Fruit fly (Drosophila melanogaster) whole organism, prepupa: ENCODE data around the gene emc.

Experiments
- Blimp-1 ChIP-seq: fragments of 200-800 bp; sonication (Bioruptor generic); optimal IDR thresholded peaks from 3 replicates; lab custom pipeline; 2017; ENCODE audit warnings: missing biosample characterization, missing genetic modification characterization, mild to moderate bottlenecking, moderate library complexity, missing genetic modification reagents
- CG11294 ChIP-seq: fragments of 200-800 bp; sonication (Bioruptor generic); IDR thresholded peaks from 2 replicates; pipeline ENCODE4 v1.3.6; 2022; ENCODE audit warnings: missing biosample characterization, missing genetic modification characterization
- CG11762 ChIP-seq: fragments of 200-800 bp; sonication (Bioruptor generic); optimal IDR thresholded peaks from 3 replicates; lab custom pipeline; 2016; ENCODE audit warnings: missing biosample characterization, missing genetic modification characterization; ENCODE audit not compliant: insufficient read depth
- CG11902 ChIP-seq: fragments of 200-800 bp; sonication (Bioruptor generic); optimal IDR thresholded peaks from 3 replicates; lab custom pipeline; 2016; ENCODE audit warnings: missing biosample characterization, missing genetic modification characterization
- CG1621 ChIP-seq: fragments of 200-800 bp; sonication (Bioruptor generic); optimal IDR thresholded peaks from 3 replicates; lab custom pipeline; 2018; ENCODE audit warnings: missing biosample characterization, mild to moderate bottlenecking, missing genetic modification characterization
- CG3032 ChIP-seq: fragments of 200-800 bp; optimal IDR thresholded peaks from 2 replicates; lab custom pipeline; 2019; ENCODE audit warnings: missing biosample characterization, mild to moderate bottlenecking, missing genetic modification characterization, moderate library complexity
- CG31627 ChIP-seq: fragments of 200-800 bp; sonication (Bioruptor generic); optimal IDR thresholded peaks from 3 replicates; lab custom pipeline; 2016; ENCODE audit warnings: missing biosample characterization, missing genetic modification characterization
- CG3919 ChIP-seq: fragments of 200-800 bp; sonication (Bioruptor generic); optimal IDR thresholded peaks from 3 replicates; lab custom pipeline; 2016; ENCODE audit warnings: missing biosample characterization, missing genetic modification characterization
- CG4318 ChIP-seq: fragments of 200-800 bp; sonication (Bioruptor generic); optimal IDR thresholded peaks from 3 replicates; lab custom pipeline; 2017; ENCODE audit warnings: missing biosample characterization, mild to moderate bottlenecking, missing genetic modification characterization
- CG6163 ChIP-seq: fragments of 200-800 bp; sonication (Bioruptor generic); IDR thresholded peaks from 3 replicates; pipeline ENCODE4 v1.3.6; 2022; ENCODE audit warnings: missing biosample characterization, missing genetic modification characterization
- CG6808 ChIP-seq: fragments of 200-800 bp; sonication (Bioruptor generic); optimal IDR thresholded peaks from 3 replicates; lab custom pipeline; 2017; ENCODE audit warnings: missing biosample characterization, missing genetic modification characterization, mild to moderate bottlenecking, moderate library complexity, missing genetic modification reagents
- CG6854 ChIP-seq: fragments of 200-800 bp; sonication (Bioruptor generic); optimal IDR thresholded peaks from 2 replicates; lab custom pipeline; 2017; ENCODE audit warnings: missing biosample characterization, mild to moderate bottlenecking, missing genetic modification characterization
- CG7368 ChIP-seq: fragments of 200-800 bp; sonication (Bioruptor generic); optimal IDR thresholded peaks from 3 replicates; lab custom pipeline; 2016; ENCODE audit warnings: missing biosample characterization, missing genetic modification characterization
- CG8119 ChIP-seq: fragments of 200-800 bp; sonication (Bioruptor generic); IDR thresholded peaks from 3 replicates; pipeline ENCODE4 v1.3.6; 2022; ENCODE audit warnings: missing biosample characterization, missing genetic modification characterization
- CG8319 ChIP-seq: fragments of 200-800 bp; sonication (Bioruptor generic); optimal IDR thresholded peaks from 3 replicates; lab custom pipeline; 2016; ENCODE audit warnings: missing biosample characterization, missing genetic modification characterization
- CG8632 ChIP-seq: fragments of 200-800 bp; sonication (Bioruptor generic); optimal IDR thresholded peaks from 3 replicates; lab custom pipeline; 2016; ENCODE audit warnings: missing biosample characterization, missing genetic modification characterization
- CG9139 ChIP-seq: fragments of 200-800 bp; sonication (Bioruptor generic); optimal IDR thresholded peaks from 3 replicates; lab custom pipeline; 2017; ENCODE audit warnings: missing biosample characterization, mild to moderate bottlenecking, missing genetic modification characterization
- Eip75B ChIP-seq: fragments of 200-800 bp; sonication (Bioruptor generic); optimal IDR thresholded peaks from 3 replicates; lab custom pipeline; 2016; ENCODE audit warnings: missing biosample characterization, missing genetic modification characterization
- Ets21C ChIP-seq: fragments of 200-800 bp; sonication (Bioruptor generic); optimal IDR thresholded peaks from 3 replicates; lab custom pipeline; 2016; ENCODE audit warnings: missing biosample characterization, missing genetic modification characterization
- Ets96B ChIP-seq: fragments of 200-800 bp; optimal IDR thresholded peaks from 2 replicates; lab custom pipeline; 2019; ENCODE audit warnings: missing biosample characterization, mild to moderate bottlenecking, missing genetic modification characterization, moderate library complexity
- Gug ChIP-seq: fragments of 200-800 bp; sonication (Bioruptor generic); IDR thresholded peaks from 2 replicates; pipeline ENCODE4 v1.3.6; 2022; ENCODE audit warnings: missing biosample characterization, missing genetic modification characterization
- Hr38 ChIP-seq: sonication (Bioruptor generic); optimal IDR thresholded peaks from 2 replicates; lab custom pipeline; 2016; ENCODE audit warnings: missing biosample characterization, missing genetic modification characterization
- Hr39 ChIP-seq: fragments of 200-800 bp; sonication (Bioruptor generic); optimal IDR thresholded peaks from 2 replicates; lab custom pipeline; 2016; ENCODE audit warnings: missing biosample characterization, missing genetic modification characterization
- Lpt ChIP-seq: fragments of 200-800 bp; sonication (Bioruptor generic); optimal IDR thresholded peaks from 3 replicates; lab custom pipeline; 2016; ENCODE audit warnings: missing biosample characterization, missing genetic modification characterization
- Sox102F ChIP-seq: fragments of 200-800 bp; sonication (Bioruptor generic); optimal IDR thresholded peaks from 2 replicates; lab custom pipeline; 2016; ENCODE audit warnings: missing biosample characterization, mild to moderate bottlenecking, missing genetic modification characterization
- Sox15 ChIP-seq: fragments of 200-800 bp; sonication (Bioruptor generic); optimal IDR thresholded peaks from 3 replicates; lab custom pipeline; 2016; ENCODE audit warnings: missing biosample characterization, missing genetic modification characterization
- achi ChIP-seq: fragments of 200-800 bp; sonication (Bioruptor generic); optimal IDR thresholded peaks from 3 replicates; lab custom pipeline; 2016; ENCODE audit warnings: missing biosample characterization, missing genetic modification characterization
- cyc ChIP-seq: fragments of 200-800 bp; sonication (Bioruptor generic); optimal IDR thresholded peaks from 3 replicates; lab custom pipeline; 2016; ENCODE audit warnings: missing biosample characterization, missing genetic modification characterization
- dac ChIP-seq: fragments of 200-800 bp; sonication (Bioruptor generic); optimal IDR thresholded peaks from 2 replicates; lab custom pipeline; 2017; ENCODE audit warnings: missing biosample characterization, mild to moderate bottlenecking, missing genetic modification characterization
- dsx ChIP-seq: fragments of 200-800 bp; optimal IDR thresholded peaks from 3 replicates; lab custom pipeline; 2019; ENCODE audit warnings: missing biosample characterization, mild to moderate bottlenecking, missing genetic modification characterization, moderate library complexity; ENCODE audit not compliant: poor library complexity, severe bottlenecking
- esn ChIP-seq: fragments of 200-800 bp; sonication (Bioruptor generic); optimal IDR thresholded peaks from 2 replicates; lab custom pipeline; 2016; ENCODE audit warnings: missing biosample characterization, mild to moderate bottlenecking, missing genetic modification characterization, moderate library complexity
- fd85E ChIP-seq: fragments of 200-800 bp; sonication (Bioruptor generic); optimal IDR thresholded peaks from 3 replicates; lab custom pipeline; 2016; ENCODE audit warnings: missing biosample characterization, missing genetic modification characterization
- fkh ChIP-seq: fragments of 200-800 bp; sonication (Bioruptor generic); optimal IDR thresholded peaks from 3 replicates; lab custom pipeline; 2017; ENCODE audit warnings: missing biosample characterization, mild to moderate bottlenecking, missing genetic modification characterization, moderate library complexity
- lz ChIP-seq: fragments of 200-800 bp; sonication (Bioruptor generic); optimal IDR thresholded peaks from 3 replicates; lab custom pipeline; 2016; ENCODE audit warnings: missing biosample characterization, missing genetic modification characterization
- net ChIP-seq: fragments of 200-800 bp; sonication (Bioruptor generic); optimal IDR thresholded peaks from 3 replicates; lab custom pipeline; 2016; ENCODE audit warnings: missing biosample characterization, missing genetic modification characterization
- pdm3 ChIP-seq: fragments of 200-800 bp; sonication (Bioruptor generic); optimal IDR thresholded peaks from 3 replicates; lab custom pipeline; 2016; ENCODE audit warnings: missing biosample characterization, missing genetic modification characterization
- spab ChIP-seq: fragments of 200-800 bp; sonication (Bioruptor generic); optimal IDR thresholded peaks from 2 replicates; lab custom pipeline; 2017; ENCODE audit warnings: missing biosample characterization, mild to moderate bottlenecking, missing genetic modification characterization, missing genetic modification reagents
- ss ChIP-seq, 2 experiments: fragments of 200-800 bp; sonication (Bioruptor generic); optimal IDR thresholded peaks; 2 replicates in 1 of 2; 3 replicates in 1 of 2; lab custom pipeline; 2017 to 2018; ENCODE audit warnings: mild to moderate bottlenecking in 2 of 2, missing biosample characterization in 2 of 2, missing genetic modification characterization in 2 of 2, moderate library complexity in 1 of 2
- svp ChIP-seq: fragments of 200-800 bp; sonication (Bioruptor generic); peaks from one replicate; lab custom pipeline; 2016; ENCODE audit warnings: missing biosample characterization, missing genetic modification characterization
- vri ChIP-seq: fragments of 200-800 bp; sonication (Bioruptor generic); optimal IDR thresholded peaks from 3 replicates; lab custom pipeline; 2016; ENCODE audit warnings: missing biosample characterization, mild to moderate bottlenecking, missing genetic modification characterization

The emc gene

dm6 chr3L:707992-708489, 41.2 kb upstream of the emc start, which contains the start of gene CG13895 (continued):
- no peak for TF ChIP-seq Blimp-1 (GFP tag; lab: Kevin White, UChicago)
- no peak for TF ChIP-seq CG9139 (GFP tag; lab: Kevin White, UChicago)
- TF ChIP-seq CG8319: no peak
- TF ChIP-seq CG6163 (GFP tag; lab: Robert Waterston, UW): no peak
- TF ChIP-seq Sox15 (GFP tag; lab: Kevin White, UChicago): no peak
- no peak for TF ChIP-seq CG3032 (tag; lab: Kevin White, UChicago)
- no peak for TF ChIP-seq CG31627 (GFP tag; lab: Kevin White, UChicago)
- TF ChIP-seq CG8119 (GFP tag; lab: Robert Waterston, UW): peak; percentile 20; the same call in 1 of the 3 replicates
- peak; percentile 79 for TF ChIP-seq CG1621 (tag; lab: Kevin White, UChicago)

dm6 chr3L:709882-710281, 39.3 kb upstream of the emc start:
- TF ChIP-seq Lpt (no peak), CG1621 (tag; lab: Kevin White, UChicago) (no peak), Hr38 (GFP tag; lab: Kevin White, UChicago) (no peak), CG11294 (GFP tag; lab: Robert Waterston, UW) (no peak), Ets21C (no peak), achi (GFP tag; lab: Kevin White, UChicago) (no peak), pdm3 (GFP tag; lab: Kevin White, UChicago) (no peak), lz (GFP tag; lab: Kevin White, UChicago) (no peak), spab (GFP tag; lab: Kevin White, UChicago) (no peak), CG11762 (GFP tag; lab: Kevin White, UChicago) (no peak), vri (GFP tag; lab: Kevin White, UChicago) (no peak), CG8319 (no peak), Gug (GFP tag; lab: Robert Waterston, UW) (no peak), CG11902 (no peak)

- no peak for TF ChIP-seq CG11294 (GFP tag; lab: Robert Waterston, UW)
- no peak for TF ChIP-seq fd85E (GFP tag; lab: Kevin White, UChicago)
- TF ChIP-seq Hr39 (GFP tag; lab: Kevin White, UChicago): no peak
- TF ChIP-seq esn (GFP tag; lab: Kevin White, UChicago): peak; percentile 11
- peak; percentile 35 for TF ChIP-seq svp (GFP tag; lab: Kevin White, UChicago)
- no peak for TF ChIP-seq achi (GFP tag; lab: Kevin White, UChicago)
- no peak for TF ChIP-seq Sox102F (GFP tag; lab: Kevin White, UChicago)
- no peak for TF ChIP-seq Hr38 (GFP tag; lab: Kevin White, UChicago)
- no peak for TF ChIP-seq dsx (GFP tag; lab: Kevin White, UChicago)
- peak; percentile 16 for TF ChIP-seq fkh (GFP tag; lab: Kevin White, UChicago)
Measured at dm6 chr3L:710345-710822, 38.8 kb upstream of the emc start, which contains the start of gene CkIIalpha-i3. Gene CkIIalpha-i3, minus strand, starts transcription at chr3L:710607.

- TF ChIP-seq CG7368 (GFP tag; lab: Kevin White, UChicago) (peak; percentile 65), CG9139 (GFP tag; lab: Kevin White, UChicago) (peak; percentile 30), CG6163 (GFP tag; lab: Robert Waterston, UW) (peak; percentile 66), cyc (GFP tag; lab: Kevin White, UChicago) (peak; percentile 87), svp (GFP tag; lab: Kevin White, UChicago) (peak; percentile 86), Lpt (peak; percentile 16), CG6854 (GFP tag; lab: Kevin White, UChicago) (peak; percentile 20), CG3919 (peak; percentile 84), CG8119 (GFP tag; lab: Robert Waterston, UW) (peak; percentile 82; the same call in 2 of the 3 replicates), spab (GFP tag; lab: Kevin White, UChicago) (peak; percentile 41), CG31627 (GFP tag; lab: Kevin White, UChicago) (peak; percentile 91), CG6808 (GFP tag; lab: Kevin White, UChicago) (peak; percentile 49), fd85E (GFP tag; lab: Kevin White, UChicago) (no peak), dac (GFP tag; lab: Kevin White, UChicago) (peak; percentile 45), Hr38 (GFP tag; lab: Kevin White, UChicago) (no peak), pdm3 (GFP tag; lab: Kevin White, UChicago) (peak; percentile 82), Sox15 (GFP tag; lab: Kevin White, UChicago) (peak; percentile 25), CG3032 (tag; lab: Kevin White, UChicago) (peak; percentile 60), CG8632 (peak; percentile 31), CG4318 (GFP tag; lab: Kevin White, UChicago) (no peak), net (GFP tag; lab: Kevin White, UChicago) (peak; percentile 66), Ets21C (peak; percentile 49), ss (GFP tag; optimal IDR thresholded peaks at IDR 0.05; lab: Kevin White, UChicago) (peak; percentile 7 to 20), Eip75B (GFP tag; lab: Kevin White, UChicago) (peak; percentile 72), Ets96B (tag; lab: Kevin White, UChicago) (peak; percentile 71), fkh (GFP tag; lab: Kevin White, UChicago) (peak; percentile 57), CG8319 (peak; percentile 62)
Measured at dm6 chr3L:711839-712553, 37.2 kb upstream of the emc start, which contains the start of gene CG13896. Gene CG13896, minus strand, starts transcription at chr3L:711850.
